Worm (Caenorhabditis elegans) whole organism, L3 larva: ENCODE results near the gene rme-2.

Source experiments
- R02D3.7 ChIP-seq: fragments of 150-350 bp; optimal IDR thresholded peaks from 2 replicates; lab custom pipeline; 2014; ENCODE audit warnings: missing biosample characterization, missing genetic modification characterization
- aly-2 ChIP-seq: fragments of 150-350 bp; optimal IDR thresholded peaks from 2 replicates; lab custom pipeline; 2014; ENCODE audit warnings: missing biosample characterization, missing genetic modification characterization
- ceh-16 ChIP-seq: sonication (generic microtip); optimal IDR thresholded peaks from 2 replicates; lab custom pipeline; 2017; ENCODE audit warnings: missing biosample characterization, missing genetic modification characterization
- daf-12 ChIP-seq: fragments of 150-350 bp; optimal IDR thresholded peaks from 2 replicates; lab custom pipeline; 2014; ENCODE audit warnings: missing biosample characterization, missing genetic modification reagents, missing genetic modification characterization
- egl-5 ChIP-seq: fragments of 150-350 bp; optimal IDR thresholded peaks from 2 replicates; lab custom pipeline; 2017; ENCODE audit warnings: missing biosample characterization, missing genetic modification reagents, missing genetic modification characterization, inconsistent platforms
- elt-1 ChIP-seq: fragments of 150-350 bp; optimal IDR thresholded peaks from 2 replicates; lab custom pipeline; 2014; ENCODE audit warnings: missing biosample characterization, missing genetic modification characterization
- fkh-10 ChIP-seq: sonication (generic microtip); optimal IDR thresholded peaks from 2 replicates; lab custom pipeline; 2017; ENCODE audit warnings: missing biosample characterization, missing genetic modification reagents, missing genetic modification characterization
- lin-39 ChIP-seq: fragments of 150-350 bp; optimal IDR thresholded peaks from 2 replicates; lab custom pipeline; 2018; ENCODE audit warnings: missing biosample characterization, missing genetic modification reagents, missing genetic modification characterization
- mdl-1 ChIP-seq: fragments of 150-350 bp; optimal IDR thresholded peaks from 2 replicates; lab custom pipeline; 2014; ENCODE audit warnings: missing biosample characterization, missing genetic modification characterization
- nfya-1 ChIP-seq: sonication (generic microtip); optimal IDR thresholded peaks from 2 replicates; lab custom pipeline; 2017; ENCODE audit warnings: missing genetic modification characterization, mild to moderate bottlenecking, missing compliant biosample characterization, antibody characterized with exemption, moderate library complexity; ENCODE audit not compliant: insufficient read depth
- nhr-12 ChIP-seq: fragments of 150-350 bp; optimal IDR thresholded peaks from 2 replicates; lab custom pipeline; 2014; ENCODE audit warnings: missing biosample characterization, missing genetic modification characterization
- nhr-25 ChIP-seq: sonication (generic microtip); optimal IDR thresholded peaks from 2 replicates; lab custom pipeline; 2017; ENCODE audit warnings: missing biosample characterization, missing genetic modification characterization
- nhr-43 ChIP-seq: sonication (generic microtip); optimal IDR thresholded peaks from 2 replicates; lab custom pipeline; 2016; ENCODE audit warnings: mild to moderate bottlenecking, missing genetic modification characterization, missing compliant biosample characterization; ENCODE audit not compliant: poor library complexity, severe bottlenecking
- nhr-67 ChIP-seq: fragments of 150-350 bp; optimal IDR thresholded peaks from 2 replicates; lab custom pipeline; 2014; ENCODE audit warnings: missing biosample characterization, missing genetic modification characterization
- nhr-77 ChIP-seq: fragments of 150-350 bp; optimal IDR thresholded peaks from 2 replicates; lab custom pipeline; 2014; ENCODE audit warnings: missing biosample characterization, missing genetic modification characterization
- snpc-4 ChIP-seq: fragments of 150-350 bp; optimal IDR thresholded peaks from 2 replicates; lab custom pipeline; 2014; ENCODE audit warnings: missing biosample characterization, missing genetic modification characterization

The rme-2 gene

DNA sequence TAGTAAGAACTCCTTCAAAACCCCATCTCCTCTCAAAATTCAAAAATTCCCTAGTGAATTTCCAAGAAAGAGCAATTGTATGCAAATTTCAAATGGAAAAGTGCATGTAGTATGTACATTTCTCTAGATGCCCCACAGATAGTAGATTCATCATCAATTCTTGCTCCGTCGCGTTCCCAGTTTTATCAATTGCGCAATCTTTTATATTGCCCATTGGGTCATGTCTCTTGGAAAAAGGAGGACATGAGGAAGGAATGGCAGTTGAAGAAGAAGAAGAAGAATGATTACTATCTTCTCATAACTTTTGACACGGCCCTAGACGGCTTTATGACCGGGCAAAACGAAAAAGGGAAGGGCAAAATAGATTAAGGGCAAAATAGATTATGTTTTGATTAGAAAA lies 36.8 kb downstream of the rme-2 start:
- TF ChIP-seq elt-1 (peak; percentile 93), snpc-4 (tag; lab: Kevin White, UChicago) (no peak)
- TF ChIP-seq, all 47 proteins: peak for 1

- TF ChIP-seq lin-39 (tag; lab: Kevin White, UChicago), result peak; percentile 65
- TF ChIP-seq egl-5 (tag; lab: Kevin White, UChicago), result peak; percentile 13
- no peak for TF ChIP-seq nhr-43
- TF ChIP-seq daf-12 (tag; lab: Kevin White, UChicago), result no peak
Observed at ce11 chrIV:5507754-5508153, 37.9 kb downstream of the rme-2 start.

DNA sequence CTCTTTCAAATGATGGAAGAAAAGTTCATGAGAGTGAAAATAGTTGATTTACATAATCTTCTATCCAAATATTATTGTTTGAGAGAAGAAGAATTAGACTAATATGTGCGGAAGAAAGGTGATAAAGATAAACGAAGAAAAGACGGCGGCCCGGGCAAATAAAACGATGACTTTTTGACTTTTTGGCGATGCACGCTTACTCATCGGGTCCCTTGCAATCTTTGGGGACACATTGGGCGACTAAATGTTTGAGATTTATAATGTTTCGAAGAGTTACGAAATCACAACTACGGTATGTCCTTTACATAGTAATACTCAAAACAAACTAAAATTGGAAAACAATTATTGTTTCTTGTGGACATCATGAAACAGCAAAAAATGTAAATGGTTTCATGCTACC lies 45.0 kb downstream of the rme-2 start:
- TF ChIP-seq nhr-25 (tag; lab: Kevin White, UChicago), result no peak
- TF ChIP-seq nhr-12 (tag; lab: Kevin White, UChicago), result no peak
- no peak for TF ChIP-seq nhr-67
- TF ChIP-seq snpc-4 (tag; lab: Kevin White, UChicago), result no peak
- TF ChIP-seq ceh-16, result no peak
- no peak for TF ChIP-seq aly-2 (tag; lab: Kevin White, UChicago)
- TF ChIP-seq nhr-77 (tag; lab: Kevin White, UChicago), result no peak
- no peak for TF ChIP-seq R02D3.7 (tag; lab: Kevin White, UChicago)
- no peak for TF ChIP-seq fkh-10 (GFP tag; lab: Kevin White, UChicago)

- TF ChIP-seq nfya-1 (tag; lab: Kevin White, UChicago) (no peak), elt-1 (peak; percentile 91), lin-39 (tag; lab: Kevin White, UChicago) (peak; percentile 18), mdl-1 (tag; lab: Kevin White, UChicago) (no peak)
Observed at ce11 chrIV:5519044-5519443, 49.2 kb downstream of the rme-2 start.
